Worm (Caenorhabditis elegans): ENCODE measurements around the gene twk-31.

Gene twk-31

ce11 chrIII:11457911-11458310, 47.4 kb downstream of the twk-31 start:
- TF ChIP-seq unc-62 (GFP tag; optimal IDR thresholded peaks at IDR 0.05): no peak

ce11 chrIII:11459041-11459440, 48.6 kb downstream of the twk-31 start:
- no peak for TF ChIP-seq unc-62 (GFP tag; optimal IDR thresholded peaks at IDR 0.05)

- TF ChIP-seq unc-62 (GFP tag; optimal IDR thresholded peaks at IDR 0.05): no peak
Measured at ce11 chrIII:11459802-11460201, 49.3 kb downstream of the twk-31 start.

- TF ChIP-seq unc-62 (GFP tag; optimal IDR thresholded peaks at IDR 0.05): no peak
Measured at ce11 chrIII:11462332-11462731, 51.9 kb downstream of the twk-31 start.

ce11 chrIII:11463726-11464125, 53.2 kb downstream of the twk-31 start:
- no peak for TF ChIP-seq unc-62 (GFP tag; optimal IDR thresholded peaks at IDR 0.05)

- TF ChIP-seq unc-62 (GFP tag; optimal IDR thresholded peaks at IDR 0.05): no peak
Measured at ce11 chrIII:11465394-11465948, 55.0 kb downstream of the twk-31 start.

ce11 chrIII:11466420-11467188, 56.1 kb downstream of the twk-31 start:
- TF ChIP-seq unc-62 (GFP tag; optimal IDR thresholded peaks at IDR 0.05): no peak

- no peak for TF ChIP-seq unc-62 (GFP tag; optimal IDR thresholded peaks at IDR 0.05)
Measured at ce11 chrIII:11467631-11468481, 57.4 kb downstream of the twk-31 start.

ce11 chrIII:11470311-11470858, 59.9 kb downstream of the twk-31 start, which contains the start of gene bed-2:
TSS of gene bed-2 (minus strand) at chrIII:11470808.
- TF ChIP-seq unc-62 (GFP tag; optimal IDR thresholded peaks at IDR 0.05): no peak

ce11 chrIII:11471336-11471735, 60.9 kb downstream of the twk-31 start:
- no peak for TF ChIP-seq unc-62 (GFP tag; optimal IDR thresholded peaks at IDR 0.05)

- no peak for TF ChIP-seq unc-62 (GFP tag; optimal IDR thresholded peaks at IDR 0.05)
Measured at ce11 chrIII:11472861-11473260, 62.4 kb downstream of the twk-31 start.

Data from whole organism, dauer.